Worm (Caenorhabditis elegans): ENCODE data around the gene Y81B9A.3.

DNA sequence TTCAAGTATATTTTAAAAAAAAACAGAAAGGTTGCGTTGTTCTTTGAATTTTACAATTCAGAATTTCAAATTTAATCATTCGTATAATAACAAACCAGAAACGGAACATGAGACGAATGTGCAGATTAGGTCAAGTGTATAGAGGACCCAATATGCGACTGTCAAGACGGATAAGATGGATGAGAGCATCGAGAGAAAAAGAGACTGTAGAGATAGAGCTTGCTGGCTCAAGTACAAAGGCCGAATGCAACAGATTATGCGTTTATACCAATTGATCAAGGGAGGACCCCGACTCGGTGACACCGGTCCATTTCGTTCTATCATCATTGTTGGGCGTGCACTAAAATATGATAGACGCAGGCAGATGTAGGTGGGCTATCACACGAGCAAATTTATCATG, 48.1 kb downstream of the Y81B9A.3 start:
- TF ChIP-seq elt-1 (tag; optimal IDR thresholded peaks at IDR 0.05; ENCODE audit: borderline replicate concordance, insufficient read depth) (no peak), unc-39 (tag; optimal IDR thresholded peaks at IDR 0.05) (no peak), nhr-76 (tag; optimal IDR thresholded peaks at IDR 0.05) (no peak), unc-62 (GFP tag; optimal IDR thresholded peaks at IDR 0.05) (no peak), lsy-2 (tag; optimal IDR thresholded peaks at IDR 0.05) (no peak)

Data from whole organism, mixed stage, embryonic.